Worm (Caenorhabditis elegans): ENCODE results near the gene ctns-1.

ctns-1 gene

ce11 chrII:8152711-8153325, 16.1 kb upstream of the ctns-1 start:
- TF ChIP-seq ces-1 (GFP tag; optimal IDR thresholded peaks at IDR 0.05) (peak; percentile 11), fkh-10 (GFP tag; optimal IDR thresholded peaks at IDR 0.05) (peak; percentile 44), unc-62 (GFP tag; optimal IDR thresholded peaks at IDR 0.05) (no peak)

ce11 chrII:8149930-8150329, 13.2 kb upstream of the ctns-1 start, which contains the start of gene F10B5.3:
TSS of gene F10B5.3 (minus strand) at chrII:8150030.
- TF ChIP-seq F16B12.6 (tag; optimal IDR thresholded peaks at IDR 0.05) (no peak), unc-130 (tag; optimal IDR thresholded peaks at IDR 0.05) (no peak), nhr-47 (tag; optimal IDR thresholded peaks at IDR 0.05) (no peak), C16A3.4 (tag; optimal IDR thresholded peaks at IDR 0.05) (no peak), ceh-82 (tag; optimal IDR thresholded peaks at IDR 0.05) (no peak), lir-3 (tag; optimal IDR thresholded peaks at IDR 0.05; ENCODE audit: poor library complexity) (no peak), nhr-77 (tag; optimal IDR thresholded peaks at IDR 0.05) (no peak), pqm-1 (tag; optimal IDR thresholded peaks at IDR 0.05) (no peak), Y116A8C.19 (tag; optimal IDR thresholded peaks at IDR 0.05; ENCODE audit: borderline replicate concordance) (no peak), nhr-84 (tag; optimal IDR thresholded peaks at IDR 0.05) (no peak), mep-1 (tag; optimal IDR thresholded peaks at IDR 0.05) (no peak), nhr-20 (tag; optimal IDR thresholded peaks at IDR 0.05) (no peak), nhr-19 (GFP tag; conservative IDR thresholded peaks at IDR 0.05) (no peak), zag-1 (tag; optimal IDR thresholded peaks at IDR 0.05) (no peak), lin-15B (tag; optimal IDR thresholded peaks at IDR 0.05) (no peak), ceh-63 (GFP tag; optimal IDR thresholded peaks at IDR 0.05) (no peak), efl-1 (optimal IDR thresholded peaks at IDR 0.05) (no peak), efl-1 (GFP tag; optimal IDR thresholded peaks at IDR 0.05 in 1 of 2) (no peak), sup-37 (GFP tag; optimal IDR thresholded peaks at IDR 0.05) (no peak), skn-1 (tag; optimal IDR thresholded peaks at IDR 0.05) (no peak)

ce11 chrII:8144543-8144942, 7.8 kb upstream of the ctns-1 start, which contains the start of gene F10B5.2:
TSS of gene F10B5.2 (plus strand) at chrII:8144762.
- TF ChIP-seq lsy-2 (tag; optimal IDR thresholded peaks at IDR 0.05) (peak in 1 of 2 experiments; percentile 43), efl-1 (optimal IDR thresholded peaks at IDR 0.05) (no peak), efl-1 (GFP tag; optimal IDR thresholded peaks at IDR 0.05 in 1 of 2) (peak in 1 of 2 experiments; percentile 75), lir-3 (tag; optimal IDR thresholded peaks at IDR 0.05; ENCODE audit: poor library complexity) (no peak), nhr-20 (tag; optimal IDR thresholded peaks at IDR 0.05) (no peak)

- no peak for TF ChIP-seq pag-3 (tag; optimal IDR thresholded peaks at IDR 0.05; ENCODE audit: borderline replicate concordance, insufficient read depth)
- TF ChIP-seq C16A3.4 (tag; optimal IDR thresholded peaks at IDR 0.05) = peak; percentile 59
- peak; percentile 48 for TF ChIP-seq xbp-1 (tag; optimal IDR thresholded peaks at IDR 0.05)
- peak; percentile 43 for TF ChIP-seq lin-15B (tag; optimal IDR thresholded peaks at IDR 0.05)
- peak; percentile 31 for TF ChIP-seq isw-1 (GFP tag; IDR thresholded peaks at IDR 0.05)
- TF ChIP-seq unc-130 (tag; optimal IDR thresholded peaks at IDR 0.05) = peak; percentile 58
- peak; percentile 67 to 74 for TF ChIP-seq efl-1 (optimal IDR thresholded peaks at IDR 0.05)
- peak; percentile 70 to 90 for TF ChIP-seq efl-1 (GFP tag; optimal IDR thresholded peaks at IDR 0.05 in 1 of 2)
- TF ChIP-seq nhr-20 (tag; optimal IDR thresholded peaks at IDR 0.05) = peak; percentile 27
- TF ChIP-seq nhr-85 (tag) = peak; percentile 72
- TF ChIP-seq blmp-1 (tag; optimal IDR thresholded peaks at IDR 0.05) = peak; percentile 66
- TF ChIP-seq unc-98 (GFP tag; IDR thresholded peaks at IDR 0.05) = no peak
- TF ChIP-seq irx-1 (tag; optimal IDR thresholded peaks at IDR 0.05) = no peak
- no peak for TF ChIP-seq fkh-10 (GFP tag; optimal IDR thresholded peaks at IDR 0.05)
- TF ChIP-seq snu-23 (GFP tag; optimal IDR thresholded peaks at IDR 0.05) = peak; percentile 73
- peak; percentile 79 to 83 for TF ChIP-seq lin-35 (GFP tag; optimal IDR thresholded peaks at IDR 0.05)
- peak; percentile 29 for TF ChIP-seq swsn-7 (tag; optimal IDR thresholded peaks at IDR 0.05)
- no peak for TF ChIP-seq sptf-1 (tag; optimal IDR thresholded peaks at IDR 0.05)
- TF ChIP-seq skn-1 (tag; optimal IDR thresholded peaks at IDR 0.05) = peak; percentile 56
- TF ChIP-seq mab-9 (GFP tag; IDR thresholded peaks at IDR 0.05) = no peak
- TF ChIP-seq jun-1 (tag; optimal IDR thresholded peaks at IDR 0.05) = no peak
- peak in 1 of 2 experiments; percentile 29 for TF ChIP-seq mdl-1 (tag; optimal IDR thresholded peaks at IDR 0.05)
- peak; percentile 41 for TF ChIP-seq nhr-47 (tag; optimal IDR thresholded peaks at IDR 0.05)
- no peak for TF ChIP-seq lir-3 (tag; optimal IDR thresholded peaks at IDR 0.05; ENCODE audit: poor library complexity)
- peak in 2 of 3 experiments; percentile 28 to 63 for TF ChIP-seq ceh-82 (tag; optimal IDR thresholded peaks at IDR 0.05)
- TF ChIP-seq nhr-28 (tag; optimal IDR thresholded peaks at IDR 0.05) = no peak
- TF ChIP-seq lin-39 (tag; optimal IDR thresholded peaks at IDR 0.05) = no peak
- no peak for TF ChIP-seq vab-15 (tag; optimal IDR thresholded peaks at IDR 0.05)
- TF ChIP-seq nhr-76 (tag; optimal IDR thresholded peaks at IDR 0.05) = no peak
- TF ChIP-seq sox-4 (tag; optimal IDR thresholded peaks at IDR 0.05) = no peak
- no peak for TF ChIP-seq grh-1 (GFP tag; IDR thresholded peaks at IDR 0.05)
- TF ChIP-seq F16B12.6 (tag; optimal IDR thresholded peaks at IDR 0.05) = peak; percentile 83
Observed at ce11 chrII:8143278-8143931, 6.7 kb upstream of the ctns-1 start, which contains the start of the genes ints-11 and rpl-10. TSS of gene ints-11 (minus strand) at chrII:8143478. TSS of gene rpl-10 (plus strand) at chrII:8143881.
